Worm (Caenorhabditis elegans) whole organism, L3 larva: ENCODE measurements around the gene R05G6.5.

Source experiments
- aly-2 ChIP-seq: fragments of 150-350 bp; optimal IDR thresholded peaks from 2 replicates; lab custom pipeline; 2014; ENCODE audit warnings: missing biosample characterization, missing genetic modification characterization
- ceh-16 ChIP-seq: sonication (generic microtip); optimal IDR thresholded peaks from 2 replicates; lab custom pipeline; 2017; ENCODE audit warnings: missing biosample characterization, missing genetic modification characterization
- ceh-28 ChIP-seq: fragments of 150-350 bp; optimal IDR thresholded peaks from 2 replicates; lab custom pipeline; 2014; ENCODE audit warnings: missing biosample characterization, missing genetic modification reagents, missing genetic modification characterization
- daf-12 ChIP-seq: fragments of 150-350 bp; optimal IDR thresholded peaks from 2 replicates; lab custom pipeline; 2014; ENCODE audit warnings: missing biosample characterization, missing genetic modification reagents, missing genetic modification characterization
- egl-5 ChIP-seq: fragments of 150-350 bp; optimal IDR thresholded peaks from 2 replicates; lab custom pipeline; 2017; ENCODE audit warnings: missing biosample characterization, missing genetic modification reagents, missing genetic modification characterization, inconsistent platforms
- elt-2 ChIP-seq: sonication (generic microtip); optimal IDR thresholded peaks from 2 replicates; lab custom pipeline; 2016; ENCODE audit warnings: missing genetic modification reagents, mild to moderate bottlenecking, missing genetic modification characterization, missing compliant biosample characterization
- elt-3 ChIP-seq, 3 experiments: fragments of 150-350 bp in 1 of 3; sonication (generic microtip) in 2 of 3; optimal IDR thresholded peaks; 2 replicates in 2 of 3; 4 replicates in 1 of 3; lab custom pipeline; 2014 to 2017; ENCODE audit warnings: missing biosample characterization in 3 of 3, missing genetic modification characterization in 3 of 3
- eor-1 ChIP-seq, 2 experiments: fragments of 150-350 bp; optimal IDR thresholded peaks; 2 replicates each; lab custom pipeline; 2014 to 2018; ENCODE audit warnings: missing biosample characterization in 2 of 2, missing genetic modification characterization in 2 of 2
- fkh-10 ChIP-seq: sonication (generic microtip); optimal IDR thresholded peaks from 2 replicates; lab custom pipeline; 2017; ENCODE audit warnings: missing biosample characterization, missing genetic modification reagents, missing genetic modification characterization
- fkh-2 ChIP-seq: fragments of 150-350 bp; optimal IDR thresholded peaks from 2 replicates; lab custom pipeline; 2014; ENCODE audit warnings: missing biosample characterization, missing genetic modification reagents, missing genetic modification characterization
- fos-1 ChIP-seq: fragments of 150-350 bp; optimal IDR thresholded peaks from 2 replicates; lab custom pipeline; 2014; ENCODE audit warnings: missing biosample characterization, missing genetic modification characterization
- lin-15B ChIP-seq: fragments of 150-350 bp; optimal IDR thresholded peaks from 2 replicates; lab custom pipeline; 2014; ENCODE audit warnings: missing biosample characterization, missing genetic modification characterization
- lin-39 ChIP-seq: fragments of 150-350 bp; optimal IDR thresholded peaks from 2 replicates; lab custom pipeline; 2018; ENCODE audit warnings: missing biosample characterization, missing genetic modification reagents, missing genetic modification characterization
- lsy-12 ChIP-seq: sonication (generic microtip); optimal IDR thresholded peaks from 2 replicates; lab custom pipeline; 2016; ENCODE audit warnings: mild to moderate bottlenecking, missing genetic modification characterization, missing compliant biosample characterization
- mdl-1 ChIP-seq: fragments of 150-350 bp; optimal IDR thresholded peaks from 2 replicates; lab custom pipeline; 2014; ENCODE audit warnings: missing biosample characterization, missing genetic modification characterization
- mml-1 ChIP-seq: fragments of 150-350 bp; sonication (generic microtip); optimal IDR thresholded peaks from 3 replicates; lab custom pipeline; 2014; ENCODE audit warnings: missing biosample characterization, missing genetic modification characterization
- nhr-11 ChIP-seq: fragments of 150-350 bp; optimal IDR thresholded peaks from 2 replicates; lab custom pipeline; 2014; ENCODE audit warnings: missing biosample characterization, missing genetic modification characterization
- nhr-237 ChIP-seq: fragments of 150-350 bp; optimal IDR thresholded peaks from 2 replicates; lab custom pipeline; 2014; ENCODE audit warnings: missing biosample characterization, missing genetic modification characterization
- nhr-25 ChIP-seq: sonication (generic microtip); optimal IDR thresholded peaks from 2 replicates; lab custom pipeline; 2017; ENCODE audit warnings: missing biosample characterization, missing genetic modification characterization
- nhr-43 ChIP-seq: sonication (generic microtip); optimal IDR thresholded peaks from 2 replicates; lab custom pipeline; 2016; ENCODE audit warnings: mild to moderate bottlenecking, missing genetic modification characterization, missing compliant biosample characterization; ENCODE audit not compliant: poor library complexity, severe bottlenecking
- nhr-67 ChIP-seq: fragments of 150-350 bp; optimal IDR thresholded peaks from 2 replicates; lab custom pipeline; 2014; ENCODE audit warnings: missing biosample characterization, missing genetic modification characterization
- pqm-1 ChIP-seq: fragments of 150-350 bp; optimal IDR thresholded peaks from 2 replicates; lab custom pipeline; 2017; ENCODE audit warnings: missing biosample characterization, missing genetic modification characterization, inconsistent platforms
- sea-2 ChIP-seq: fragments of 150-350 bp; sonication (generic microtip); optimal IDR thresholded peaks from 4 replicates; lab custom pipeline; 2014; ENCODE audit warnings: missing biosample characterization, missing genetic modification reagents, missing genetic modification characterization
- skn-1 ChIP-seq: fragments of 150-350 bp; optimal IDR thresholded peaks from 2 replicates; lab custom pipeline; 2014; ENCODE audit warnings: missing biosample characterization, missing genetic modification characterization
- tbx-2 ChIP-seq: sonication (generic microtip); optimal IDR thresholded peaks from 2 replicates; lab custom pipeline; 2016; ENCODE audit warnings: mild to moderate bottlenecking, missing genetic modification characterization, missing compliant biosample characterization
- unc-62 ChIP-seq: fragments of 150-350 bp; sonication (generic microtip); optimal IDR thresholded peaks from 4 replicates; lab custom pipeline; 2014; ENCODE audit warnings: missing biosample characterization, missing genetic modification reagents, missing genetic modification characterization
- zag-1 ChIP-seq: fragments of 150-350 bp; optimal IDR thresholded peaks from 2 replicates; lab custom pipeline; 2014; ENCODE audit warnings: missing biosample characterization, missing genetic modification characterization
- ztf-11 ChIP-seq: fragments of 150-350 bp; optimal IDR thresholded peaks from 2 replicates; lab custom pipeline; 2014; ENCODE audit warnings: missing biosample characterization, missing genetic modification characterization

R05G6.5 gene

ce11 chrIV:7460225-7460624, 47.9 kb upstream of the R05G6.5 start, which contains the start of gene F13B6.2:
TSS of gene F13B6.2 (minus strand) at chrIV:7460325.
- TF ChIP-seq elt-3 (tag; optimal IDR thresholded peaks at IDR 0.05; lab: Kevin White, UChicago) (no peak), pqm-1 (tag; lab: Kevin White, UChicago) (no peak), egl-5 (tag; lab: Kevin White, UChicago) (no peak), nhr-11 (tag; lab: Kevin White, UChicago) (no peak), lin-39 (no peak), eor-1 (tag; optimal IDR thresholded peaks at IDR 0.05; lab: Kevin White, UChicago) (no peak), ceh-28 (tag; lab: Kevin White, UChicago) (no peak), zag-1 (tag; lab: Kevin White, UChicago) (no peak), fos-1 (tag; lab: Kevin White, UChicago) (no peak), daf-12 (tag; lab: Kevin White, UChicago) (no peak)

- TF ChIP-seq nhr-237 (tag; lab: Kevin White, UChicago) (no peak), lin-15B (tag; lab: Kevin White, UChicago) (no peak), unc-62 (no peak)
These were observed 42.3 kb upstream of the R05G6.5 start, which contains the start of gene F13B6.3 for ce11 chrIV:7465857-7466256. TSS of gene F13B6.3 (minus strand) at chrIV:7465957.

- TF ChIP-seq elt-2 (tag; lab: Kevin White, UChicago) (peak; percentile 62), ceh-16 (tag; lab: Kevin White, UChicago) (no peak), pqm-1 (tag; lab: Kevin White, UChicago) (peak; percentile 36)
- TF ChIP-seq, all 47 proteins: peak for 2
These were observed 41.0 kb upstream of the R05G6.5 start for ce11 chrIV:7467170-7467569.

- TF ChIP-seq elt-2 (tag; lab: Kevin White, UChicago) (peak; percentile 42), ztf-11 (no peak)
- TF ChIP-seq, all 47 proteins: peak for 1
These were observed 39.5 kb upstream of the R05G6.5 start for ce11 chrIV:7468638-7469037.

- TF ChIP-seq pqm-1 (tag; lab: Kevin White, UChicago) (no peak), elt-3 (tag; optimal IDR thresholded peaks at IDR 0.05; lab: Kevin White, UChicago) (peak in 1 of 3 experiments; percentile 19), nhr-43 (tag; lab: Kevin White, UChicago) (peak; percentile 37)
These were observed 38.3 kb upstream of the R05G6.5 start, which contains the start of gene F55G1.7 for ce11 chrIV:7469782-7470413. TSS of gene F55G1.7 (minus strand) at chrIV:7469832.

- TF ChIP-seq nhr-67 (tag; lab: Kevin White, UChicago) = no peak
- no peak for TF ChIP-seq sea-2 (GFP tag; lab: Kevin White, UChicago)
- no peak for TF ChIP-seq elt-3 (tag; optimal IDR thresholded peaks at IDR 0.05; lab: Kevin White, UChicago)
- no peak for TF ChIP-seq lsy-12
- no peak for TF ChIP-seq egl-5 (tag; lab: Kevin White, UChicago)
- TF ChIP-seq daf-12 (tag; lab: Kevin White, UChicago) = no peak
- TF ChIP-seq fkh-10 (GFP tag; lab: Kevin White, UChicago) = no peak
- TF ChIP-seq aly-2 (tag; lab: Kevin White, UChicago) = no peak
- no peak for TF ChIP-seq fkh-2
- no peak for TF ChIP-seq nhr-25 (tag; lab: Kevin White, UChicago)
- no peak for TF ChIP-seq zag-1 (tag; lab: Kevin White, UChicago)
- no peak for TF ChIP-seq skn-1 (tag; lab: Kevin White, UChicago)
- no peak for TF ChIP-seq mdl-1
- TF ChIP-seq ceh-28 (tag; lab: Kevin White, UChicago) = no peak
- no peak for TF ChIP-seq mml-1 (tag; lab: Kevin White, UChicago)
- no peak for TF ChIP-seq tbx-2 (tag; lab: Kevin White, UChicago)
- no peak for TF ChIP-seq nhr-43 (tag; lab: Kevin White, UChicago)
These were observed 35.0 kb upstream of the R05G6.5 start, which contains the start of the genes plk-3 and F55G1.6 for ce11 chrIV:7473159-7473649. TSS of gene plk-3 (minus strand) at chrIV:7473209. TSS of gene F55G1.6 (plus strand) at chrIV:7473517.
